Fruit fly (Drosophila melanogaster) whole organism, prepupa: ENCODE results near the gene Pten.

Source experiments
- CG6163 ChIP-seq: fragments of 200-800 bp; sonication (Bioruptor generic); IDR thresholded peaks from 3 replicates; pipeline ENCODE4 v1.3.6; 2022; ENCODE audit warnings: missing biosample characterization, missing genetic modification characterization
- CG8119 ChIP-seq: fragments of 200-800 bp; sonication (Bioruptor generic); IDR thresholded peaks from 3 replicates; pipeline ENCODE4 v1.3.6; 2022; ENCODE audit warnings: missing biosample characterization, missing genetic modification characterization
- dac ChIP-seq: fragments of 200-800 bp; sonication (Bioruptor generic); optimal IDR thresholded peaks from 2 replicates; lab custom pipeline; 2017; ENCODE audit warnings: missing biosample characterization, mild to moderate bottlenecking, missing genetic modification characterization

dm6 chr2L:10263830-10264634 lies 3.2 kb upstream of the Pten start, which contains the start of gene REPTOR-BP:
- no peak for TF ChIP-seq dac (GFP tag; lab: Kevin White, UChicago)
- TF ChIP-seq CG6163 (GFP tag; lab: Robert Waterston, UW): no peak
- TF ChIP-seq CG8119 (GFP tag; lab: Robert Waterston, UW): no peak
